Worm (Caenorhabditis elegans) whole organism, mixed stage, embryonic: Measurements from ENCODE around the gene osta-3.

ENCODE experiments used
- bed-3 ChIP-seq: fragments of 200-800 bp; sonication (Bioruptor generic); optimal IDR thresholded peaks from 3 replicates; lab custom pipeline; 2018; ENCODE audit warnings: mild to moderate bottlenecking, missing genetic modification characterization, moderate library complexity, missing compliant biosample characterization
- blmp-1 ChIP-seq: fragments of 150-350 bp; optimal IDR thresholded peaks from 2 replicates; lab custom pipeline; 2014; ENCODE audit warnings: missing biosample characterization, missing genetic modification characterization
- ceh-39 ChIP-seq: fragments of 150-350 bp; optimal IDR thresholded peaks from 2 replicates; lab custom pipeline; 2014; ENCODE audit warnings: missing biosample characterization, missing genetic modification characterization
- ceh-43 ChIP-seq: fragments of 200-800 bp; sonication (Bioruptor generic); optimal IDR thresholded peaks from 2 replicates; lab custom pipeline; 2018; ENCODE audit warnings: mild to moderate bottlenecking, missing genetic modification characterization, moderate library complexity, missing compliant biosample characterization
- ceh-83 ChIP-seq: fragments of 200-800 bp; sonication (Bioruptor generic); optimal IDR thresholded peaks from 2 replicates; lab custom pipeline; 2018; ENCODE audit warnings: mild to moderate bottlenecking, missing genetic modification characterization, missing compliant biosample characterization
- cnd-1 ChIP-seq: fragments of 200-800 bp; sonication (Bioruptor generic); optimal IDR thresholded peaks from 2 replicates; lab custom pipeline; 2018; ENCODE audit warnings: mild to moderate bottlenecking, missing genetic modification characterization, missing compliant biosample characterization
- drap-1 ChIP-seq: fragments of 200-800 bp; sonication (Bioruptor generic); optimal IDR thresholded peaks from 3 replicates; lab custom pipeline; 2018; ENCODE audit warnings: mild to moderate bottlenecking, missing genetic modification characterization, missing compliant biosample characterization
- elt-1 ChIP-seq: sonication (generic microtip); optimal IDR thresholded peaks from 2 replicates; lab custom pipeline; 2017; ENCODE audit warnings: missing genetic modification characterization, mild to moderate bottlenecking, missing compliant biosample characterization, antibody characterized with exemption, moderate library complexity, borderline replicate concordance; ENCODE audit not compliant: insufficient read depth
- elt-3 ChIP-seq: fragments of 150-350 bp; optimal IDR thresholded peaks from 2 replicates; lab custom pipeline; 2014; ENCODE audit warnings: missing biosample characterization, missing genetic modification characterization
- flh-1 ChIP-seq: fragments of 200-800 bp; sonication (Bioruptor generic); optimal IDR thresholded peaks from 2 replicates; lab custom pipeline; 2018; ENCODE audit warnings: mild to moderate bottlenecking, missing genetic modification characterization, moderate library complexity, missing compliant biosample characterization
- ham-2 ChIP-seq: fragments of 200-800 bp; sonication (Bioruptor generic); optimal IDR thresholded peaks from 2 replicates; lab custom pipeline; 2018; ENCODE audit warnings: mild to moderate bottlenecking, missing genetic modification characterization, missing compliant biosample characterization
- hlh-1 ChIP-seq: fragments of 150-350 bp; optimal IDR thresholded peaks from 2 replicates; lab custom pipeline; 2014; ENCODE audit warnings: missing biosample characterization, missing genetic modification reagents, missing genetic modification characterization
- lin-13 ChIP-seq: fragments of 150-350 bp; optimal IDR thresholded peaks from 2 replicates; lab custom pipeline; 2014; ENCODE audit warnings: missing biosample characterization, missing genetic modification characterization
- lin-32 ChIP-seq: fragments of 200-800 bp; sonication (Bioruptor generic); optimal IDR thresholded peaks from 2 replicates; lab custom pipeline; 2018; ENCODE audit warnings: mild to moderate bottlenecking, missing genetic modification characterization, missing compliant biosample characterization
- lsy-2 ChIP-seq: fragments of 150-350 bp; optimal IDR thresholded peaks from 2 replicates; lab custom pipeline; 2014; ENCODE audit warnings: missing biosample characterization, missing genetic modification characterization
- mab-5 ChIP-seq: fragments of 150-350 bp; optimal IDR thresholded peaks from 2 replicates; lab custom pipeline; 2014; ENCODE audit warnings: missing biosample characterization, missing genetic modification characterization
- mep-1 ChIP-seq: fragments of 150-350 bp; optimal IDR thresholded peaks from 2 replicates; lab custom pipeline; 2017; ENCODE audit warnings: missing biosample characterization, missing genetic modification reagents, missing genetic modification characterization, inconsistent platforms
- nhr-12 ChIP-seq: fragments of 150-350 bp; optimal IDR thresholded peaks from 2 replicates; lab custom pipeline; 2014; ENCODE audit warnings: missing biosample characterization, missing genetic modification characterization
- nhr-2 ChIP-seq: fragments of 150-350 bp; optimal IDR thresholded peaks from 2 replicates; lab custom pipeline; 2014; ENCODE audit warnings: missing biosample characterization, missing genetic modification characterization
- nhr-237 ChIP-seq: fragments of 150-350 bp; optimal IDR thresholded peaks from 2 replicates; lab custom pipeline; 2014; ENCODE audit warnings: missing biosample characterization, missing genetic modification characterization
- nhr-76 ChIP-seq: sonication (generic microtip); optimal IDR thresholded peaks from 2 replicates; lab custom pipeline; 2017; ENCODE audit warnings: missing biosample characterization, missing genetic modification characterization
- pha-4 ChIP-seq: fragments of 150-350 bp; optimal IDR thresholded peaks from 2 replicates; lab custom pipeline; 2018; ENCODE audit warnings: missing biosample characterization, missing genetic modification reagents, missing genetic modification characterization
- sem-2 ChIP-seq: fragments of 200-800 bp; sonication (Bioruptor generic); optimal IDR thresholded peaks from 2 replicates; lab custom pipeline; 2018; ENCODE audit warnings: mild to moderate bottlenecking, missing genetic modification characterization, missing compliant biosample characterization
- snpc-4 ChIP-seq: fragments of 150-350 bp; optimal IDR thresholded peaks from 2 replicates; lab custom pipeline; 2014; ENCODE audit warnings: missing biosample characterization, missing genetic modification characterization
- tbx-8 ChIP-seq: fragments of 200-800 bp; sonication (Bioruptor generic); optimal IDR thresholded peaks from 2 replicates; lab custom pipeline; 2018; ENCODE audit warnings: mild to moderate bottlenecking, missing genetic modification characterization, moderate library complexity, missing compliant biosample characterization
- unc-120 ChIP-seq: sonication (generic microtip); optimal IDR thresholded peaks from 2 replicates; lab custom pipeline; 2017; ENCODE audit warnings: missing genetic modification characterization, missing compliant biosample characterization; ENCODE audit not compliant: poor library complexity, severe bottlenecking
- unc-62 ChIP-seq: fragments of 150-350 bp; optimal IDR thresholded peaks from 2 replicates; lab custom pipeline; 2014; ENCODE audit warnings: missing biosample characterization, missing genetic modification reagents, missing genetic modification characterization
- zip-8 ChIP-seq: fragments of 150-350 bp; optimal IDR thresholded peaks from 2 replicates; lab custom pipeline; 2014; ENCODE audit warnings: missing biosample characterization, missing genetic modification characterization
- ztf-11 ChIP-seq: fragments of 150-350 bp; optimal IDR thresholded peaks from 2 replicates; lab custom pipeline; 2014; ENCODE audit warnings: missing biosample characterization, missing genetic modification characterization

Gene osta-3

DNA sequence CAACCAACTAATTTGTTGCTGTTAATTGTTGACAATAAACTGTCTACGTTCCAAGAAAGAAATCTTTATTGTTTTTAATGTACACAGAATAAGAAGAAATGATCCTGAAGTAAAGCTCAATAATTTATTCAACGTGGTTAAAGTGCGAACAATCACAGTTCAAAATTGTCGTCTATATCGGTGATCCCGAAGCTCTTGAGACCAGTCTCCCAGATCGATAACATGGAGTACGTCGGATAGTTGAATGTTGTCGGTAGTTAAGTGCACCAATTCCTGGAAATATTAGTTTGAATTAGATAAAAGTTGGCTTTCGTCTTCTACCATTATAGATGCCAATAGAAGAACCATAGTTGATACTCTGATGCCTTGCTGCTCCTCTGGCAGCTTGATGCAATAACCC is 3.8 kb downstream of the osta-3 start:
- TF ChIP-seq nhr-76 (no peak), flh-1 (GFP tag; lab: Kevin White, UChicago) (no peak), cnd-1 (no peak), lsy-2 (tag; lab: Kevin White, UChicago) (no peak), mab-5 (tag; lab: Kevin White, UChicago) (no peak), ceh-43 (GFP tag; lab: Kevin White, UChicago) (no peak), nhr-2 (no peak), tbx-8 (GFP tag; lab: Kevin White, UChicago) (no peak), zip-8 (tag; lab: Kevin White, UChicago) (no peak), ceh-83 (no peak), mep-1 (tag; lab: Kevin White, UChicago) (no peak), bed-3 (GFP tag; lab: Kevin White, UChicago) (no peak), snpc-4 (no peak), lin-13 (tag; lab: Kevin White, UChicago) (no peak), nhr-12 (tag; lab: Kevin White, UChicago) (no peak), pha-4 (tag; lab: Kevin White, UChicago) (no peak), ztf-11 (no peak)

DNA sequence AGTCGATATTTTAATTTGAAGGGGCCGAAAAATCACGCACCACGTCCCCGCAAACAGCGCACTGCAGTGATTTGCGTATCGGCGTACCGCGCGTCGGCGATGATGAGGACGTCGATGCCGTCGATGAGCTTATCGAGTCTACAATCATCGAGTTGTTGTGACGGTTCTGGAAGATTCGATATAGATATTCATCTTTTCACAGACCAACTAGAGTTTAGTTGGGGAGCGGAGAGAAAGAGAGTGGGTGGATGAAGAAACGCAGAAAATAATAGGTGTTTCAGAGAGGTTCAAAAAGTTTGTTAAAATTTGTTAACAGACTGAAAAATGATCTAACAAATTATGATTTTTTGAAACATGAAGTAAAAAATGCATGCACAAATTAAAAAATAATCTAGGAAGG is 6.0 kb downstream of the osta-3 start, which contains the start of gene nhr-61:
TSS of gene nhr-61 (minus strand) at position 168 of the 400 bp plus-strand sequence.
- TF ChIP-seq nhr-237 (tag; lab: Kevin White, UChicago) (no peak), nhr-76 (no peak), elt-1 (tag; lab: Kevin White, UChicago) (peak; percentile 73), nhr-2 (no peak), cnd-1 (no peak), unc-62 (GFP tag; lab: Kevin White, UChicago) (no peak), blmp-1 (tag; lab: Kevin White, UChicago) (no peak)

- TF ChIP-seq ham-2 (GFP tag; lab: Kevin White, UChicago) (peak; percentile 36), nhr-12 (tag; lab: Kevin White, UChicago) (no peak)
These were observed 7.1 kb downstream of the osta-3 start for ce11 chrII:14819258-14819985.

DNA sequence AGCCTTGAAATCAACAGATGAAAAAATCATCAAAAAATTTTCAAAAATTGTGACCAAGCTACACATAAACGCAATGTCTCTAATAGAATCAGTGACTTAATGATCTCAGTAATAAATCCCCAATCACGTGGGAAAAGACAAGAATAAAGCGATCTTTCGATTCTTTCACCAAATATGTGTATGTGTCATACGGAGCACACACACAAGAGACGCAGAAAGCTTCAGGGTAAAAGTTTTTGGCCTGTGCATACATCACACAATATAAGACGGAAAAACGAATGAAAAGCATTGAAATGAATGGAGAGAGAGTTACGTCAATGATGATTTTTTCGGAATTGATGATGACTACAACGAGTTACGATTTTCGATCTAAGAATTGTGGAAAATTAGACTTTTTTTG is 8.1 kb downstream of the osta-3 start:
- no peak for TF ChIP-seq unc-120
- TF ChIP-seq elt-1 (tag; lab: Kevin White, UChicago) = no peak
- TF ChIP-seq blmp-1 (tag; lab: Kevin White, UChicago) = no peak

ce11 chrII:14822419-14822818 is 10.1 kb downstream of the osta-3 start:
- peak; percentile 70 for TF ChIP-seq nhr-237 (tag; lab: Kevin White, UChicago)
- TF ChIP-seq snpc-4 = no peak
- peak; percentile 89 for TF ChIP-seq ham-2 (GFP tag; lab: Kevin White, UChicago)
- TF ChIP-seq unc-62 (GFP tag; lab: Kevin White, UChicago) = peak; percentile 9
- TF ChIP-seq mep-1 (tag; lab: Kevin White, UChicago) = peak; percentile 20
- peak; percentile 62 for TF ChIP-seq elt-3 (tag; lab: Kevin White, UChicago)
- TF ChIP-seq bed-3 (GFP tag; lab: Kevin White, UChicago) = no peak
- TF ChIP-seq zip-8 (tag; lab: Kevin White, UChicago) = no peak
- no peak for TF ChIP-seq sem-2 (GFP tag; lab: Kevin White, UChicago)
- TF ChIP-seq drap-1 (GFP tag; lab: Kevin White, UChicago) = no peak
- TF ChIP-seq pha-4 (tag; lab: Kevin White, UChicago) = peak; percentile 73
- peak; percentile 67 for TF ChIP-seq elt-1 (tag; lab: Kevin White, UChicago)

ce11 chrII:14825413-14825812 is 13.1 kb downstream of the osta-3 start:
- no peak for TF ChIP-seq ceh-39 (tag; lab: Kevin White, UChicago)
- no peak for TF ChIP-seq lin-32 (GFP tag; lab: Kevin White, UChicago)
- TF ChIP-seq lsy-2 (tag; lab: Kevin White, UChicago) = no peak
- no peak for TF ChIP-seq nhr-12 (tag; lab: Kevin White, UChicago)
- TF ChIP-seq zip-8 (tag; lab: Kevin White, UChicago) = no peak
- no peak for TF ChIP-seq blmp-1 (tag; lab: Kevin White, UChicago)
- no peak for TF ChIP-seq flh-1 (GFP tag; lab: Kevin White, UChicago)
- no peak for TF ChIP-seq tbx-8 (GFP tag; lab: Kevin White, UChicago)
- TF ChIP-seq mab-5 (tag; lab: Kevin White, UChicago) = no peak
- no peak for TF ChIP-seq hlh-1
- no peak for TF ChIP-seq unc-62 (GFP tag; lab: Kevin White, UChicago)
- no peak for TF ChIP-seq bed-3 (GFP tag; lab: Kevin White, UChicago)
- TF ChIP-seq ham-2 (GFP tag; lab: Kevin White, UChicago) = no peak
- TF ChIP-seq snpc-4 = no peak
